Worm (Caenorhabditis elegans) whole organism, early embryonic: Measurements from ENCODE around the gene ent-7.

Experiments used
- F13C5.2 ChIP-seq: sonication (generic microtip); optimal IDR thresholded peaks from 2 replicates; lab custom pipeline; 2017; ENCODE audit warnings: mild to moderate bottlenecking, missing genetic modification characterization, inconsistent platforms, missing compliant biosample characterization
- aly-1 ChIP-seq: sonication (generic microtip); optimal IDR thresholded peaks from 2 replicates; lab custom pipeline; 2016; ENCODE audit warnings: missing genetic modification characterization, missing compliant biosample characterization
- ama-1 ChIP-seq: fragments of 150-350 bp; optimal IDR thresholded peaks from 2 replicates; lab custom pipeline; 2014
- ets-7 ChIP-seq: sonication (generic microtip); optimal IDR thresholded peaks from 2 replicates; lab custom pipeline; 2016; ENCODE audit warnings: missing genotype, missing genetic modification characterization, missing compliant biosample characterization
- flt-1 ChIP-seq: fragments of 200-800 bp; sonication (Bioruptor generic); IDR thresholded peaks from 2 replicates; pipeline ENCODE4 v1.3.6; 2022; ENCODE audit warnings: missing genetic modification characterization, missing compliant biosample characterization
- hmg-4 ChIP-seq: fragments of 200-800 bp; sonication (Bioruptor generic); optimal IDR thresholded peaks from 2 replicates; lab custom pipeline; 2018; ENCODE audit warnings: mild to moderate bottlenecking, missing genetic modification characterization, missing compliant biosample characterization
- scrt-1 ChIP-seq: fragments of 200-800 bp; sonication (Bioruptor generic); IDR thresholded peaks from 2 replicates; pipeline ENCODE4 v1.3.6; 2022; ENCODE audit warnings: missing genetic modification characterization, missing compliant biosample characterization
- sea-1 ChIP-seq: fragments of 200-800 bp; sonication (Bioruptor generic); conservative IDR thresholded peaks from 2 replicates; pipeline ENCODE4 v1.3.6; 2022; ENCODE audit warnings: missing genetic modification characterization, missing compliant biosample characterization
- tbx-11 ChIP-seq: fragments of 200-800 bp; sonication (Bioruptor generic); IDR thresholded peaks from 2 replicates; pipeline ENCODE4 v1.3.6; 2022; ENCODE audit warnings: missing genetic modification characterization, missing compliant biosample characterization
- tbx-37 ChIP-seq: fragments of 200-800 bp; sonication (Bioruptor generic); conservative IDR thresholded peaks from 2 replicates; pipeline ENCODE4 v1.3.6; 2022; ENCODE audit warnings: missing genetic modification reagents, missing genetic modification characterization, missing compliant biosample characterization
- tra-4 ChIP-seq: sonication (generic microtip); optimal IDR thresholded peaks from 2 replicates; lab custom pipeline; 2017; ENCODE audit warnings: missing genetic modification characterization, missing compliant biosample characterization

ce11 chrIV:9972629-9973028 lies 44.4 kb upstream of the ent-7 start, which contains the start of the genes C47E12.12 and C47E12.10:
- TF ChIP-seq tbx-11 (no peak), sea-1 (GFP tag; lab: Robert Waterston, UW) (no peak), ama-1 (lab: Kevin White, UChicago) (no peak), flt-1 (GFP tag; lab: Robert Waterston, UW) (no peak), scrt-1 (GFP tag; lab: Robert Waterston, UW) (no peak), tra-4 (tag; lab: Kevin White, UChicago) (no peak), F13C5.2 (no peak), tbx-37 (GFP tag; lab: Robert Waterston, UW) (no peak), aly-1 (tag; lab: Kevin White, UChicago) (no peak), ets-7 (tag; lab: Kevin White, UChicago) (no peak), hmg-4 (no peak)
